Worm (Caenorhabditis elegans) whole organism, L2 larva: Measurements from ENCODE around the gene T24H10.5.

Source experiments
- ceh-82 ChIP-seq: fragments of 150-350 bp; optimal IDR thresholded peaks from 2 replicates; lab custom pipeline; 2014; ENCODE audit warnings: missing biosample characterization, missing genetic modification characterization
- dmd-4 ChIP-seq: sonication (generic microtip); optimal IDR thresholded peaks from 2 replicates; lab custom pipeline; 2017; ENCODE audit warnings: missing biosample characterization, missing genetic modification characterization
- egl-27 ChIP-seq: sonication (generic microtip); optimal IDR thresholded peaks from 3 replicates; lab custom pipeline; 2017; ENCODE audit warnings: missing biosample characterization, missing genetic modification reagents, missing genetic modification characterization
- gmeb-1 ChIP-seq: fragments of 150-350 bp; optimal IDR thresholded peaks from 2 replicates; lab custom pipeline; 2014; ENCODE audit warnings: missing biosample characterization, missing genetic modification characterization
- lin-13 ChIP-seq: fragments of 150-350 bp; optimal IDR thresholded peaks from 2 replicates; lab custom pipeline; 2014; ENCODE audit warnings: missing biosample characterization, missing genetic modification reagents, missing genetic modification characterization
- lin-39 ChIP-seq: fragments of 150-350 bp; optimal IDR thresholded peaks from 2 replicates; lab custom pipeline; 2014; ENCODE audit warnings: missing biosample characterization, missing genetic modification reagents, missing genetic modification characterization
- nhr-11 ChIP-seq: fragments of 150-350 bp; optimal IDR thresholded peaks from 2 replicates; lab custom pipeline; 2014; ENCODE audit warnings: missing biosample characterization, missing genetic modification characterization
- nhr-12 ChIP-seq: fragments of 150-350 bp; optimal IDR thresholded peaks from 2 replicates; lab custom pipeline; 2014; ENCODE audit warnings: missing biosample characterization, missing genetic modification characterization
- skn-1 ChIP-seq: sonication (generic microtip); optimal IDR thresholded peaks from 2 replicates; lab custom pipeline; 2017; ENCODE audit warnings: missing biosample characterization, missing genetic modification characterization
- unc-39 ChIP-seq: fragments of 150-350 bp; optimal IDR thresholded peaks from 2 replicates; lab custom pipeline; 2014; ENCODE audit warnings: missing biosample characterization, missing genetic modification characterization
- unc-55 ChIP-seq: fragments of 150-350 bp; sonication (generic microtip); optimal IDR thresholded peaks from 3 replicates; lab custom pipeline; 2014; ENCODE audit warnings: missing biosample characterization, missing genetic modification reagents, missing genetic modification characterization
- zag-1 ChIP-seq: fragments of 150-350 bp; optimal IDR thresholded peaks from 2 replicates; lab custom pipeline; 2014; ENCODE audit warnings: missing biosample characterization, missing genetic modification characterization
- ztf-11 ChIP-seq: sonication (generic microtip); optimal IDR thresholded peaks from 2 replicates; lab custom pipeline; 2017; ENCODE audit warnings: missing biosample characterization, missing genetic modification characterization
- ztf-4 ChIP-seq: fragments of 150-350 bp; optimal IDR thresholded peaks from 2 replicates; lab custom pipeline; 2014; ENCODE audit warnings: missing biosample characterization, missing genetic modification characterization

ce11 chrII:9078351-9078750 lies 22.5 kb upstream of the T24H10.5 start:
- TF ChIP-seq egl-27 (tag; lab: Kevin White, UChicago) (no peak), ceh-82 (tag; lab: Kevin White, UChicago) (no peak), ztf-11 (tag; lab: Kevin White, UChicago) (no peak), skn-1 (tag; lab: Kevin White, UChicago) (no peak), nhr-11 (tag; lab: Kevin White, UChicago) (no peak), lin-13 (GFP tag; lab: Kevin White, UChicago) (no peak), dmd-4 (tag; lab: Kevin White, UChicago) (no peak), ztf-4 (tag; lab: Kevin White, UChicago) (no peak), unc-39 (tag; lab: Kevin White, UChicago) (no peak), unc-55 (no peak), gmeb-1 (no peak), lin-39 (tag; lab: Kevin White, UChicago) (no peak), nhr-12 (no peak), zag-1 (no peak)
